Worm (Caenorhabditis elegans): ENCODE data around the gene R08C7.8.

DNA sequence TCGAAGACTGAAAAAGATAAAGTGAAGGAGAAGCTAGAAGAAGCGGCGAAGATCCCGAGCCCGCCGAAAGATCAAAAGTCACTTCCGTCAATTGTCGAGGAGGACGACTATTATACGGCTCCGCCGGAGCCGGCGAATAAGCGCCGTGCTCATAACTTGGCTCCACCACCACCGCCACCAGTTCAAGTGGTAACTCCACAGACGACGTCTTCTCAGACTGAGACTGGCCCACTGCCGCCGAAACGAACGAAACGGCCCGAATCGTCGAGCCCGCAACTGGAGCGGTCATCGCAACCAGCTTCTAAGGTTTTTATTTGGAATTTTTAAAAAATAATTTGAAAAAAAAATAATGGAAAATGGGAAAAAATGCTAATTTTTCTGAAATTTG lies 22.4 kb downstream of the R08C7.8 start:
- TF ChIP-seq fkh-10 (GFP tag; optimal IDR thresholded peaks at IDR 0.05) (no peak), fax-1 (tag; optimal IDR thresholded peaks at IDR 0.05) (no peak), nhr-11 (tag; optimal IDR thresholded peaks at IDR 0.05) (no peak)

Data from whole organism, late embryonic.